Fruit fly (Drosophila melanogaster): ENCODE measurements around the gene CG14377.

The CG14377 gene

DNA sequence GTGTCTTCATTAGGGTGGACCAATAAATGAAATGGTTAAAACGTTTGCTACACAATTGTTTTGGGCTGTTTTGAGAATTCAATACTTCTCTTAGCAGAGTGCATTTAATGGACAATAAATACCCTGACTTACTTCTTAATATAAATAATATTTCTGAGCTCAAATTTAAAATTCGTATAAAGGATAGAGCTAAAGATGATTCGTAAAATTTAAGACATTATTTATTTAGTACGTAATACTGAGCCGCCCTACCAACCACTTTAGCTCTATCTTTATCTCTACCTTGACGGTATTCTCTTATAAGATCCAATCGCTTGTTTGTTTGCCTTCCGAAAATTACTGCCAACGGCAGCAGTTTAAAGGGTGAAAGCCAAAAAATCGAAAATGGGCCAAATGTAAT, 36.0 kb downstream of the CG14377 start (continued):
- TF ChIP-seq hb (GFP tag; IDR thresholded peaks at IDR 0.05; ENCODE audit: partially characterized antibody) (no peak), HmgZ (tag; optimal IDR thresholded peaks at IDR 0.05) (peak; percentile 89), CG1603 (tag; optimal IDR thresholded peaks at IDR 0.05) (peak; percentile 73), CG17186 (GFP tag; optimal IDR thresholded peaks at IDR 0.05) (no peak), ERR (GFP tag; optimal IDR thresholded peaks at IDR 0.05) (no peak), CG7745 (tag; optimal IDR thresholded peaks at IDR 0.05) (no peak), Stat92E (GFP tag; optimal IDR thresholded peaks at IDR 0.05) (no peak), row (GFP tag; IDR thresholded peaks at IDR 0.05) (peak; percentile 87), hbn (GFP tag; IDR thresholded peaks at IDR 0.05; ENCODE audit: partially characterized antibody) (no peak), CG18476 (GFP tag; optimal IDR thresholded peaks at IDR 0.05) (no peak), Ets97D (GFP tag; optimal IDR thresholded peaks at IDR 0.05) (peak; percentile 3), Doc3 (GFP tag; IDR thresholded peaks at IDR 0.05; ENCODE audit: partially characterized antibody) (no peak), pzg (GFP tag; optimal IDR thresholded peaks at IDR 0.05) (no peak), CG7357 (GFP tag; IDR thresholded peaks at IDR 0.05) (no peak), fd64A (GFP tag; optimal IDR thresholded peaks at IDR 0.05) (peak; percentile 31), sr (GFP tag; IDR thresholded peaks at IDR 0.05) (0 out of 3 replicates have a peak, but pooled peaks have one; percentile 7), CG15696 (tag; optimal IDR thresholded peaks at IDR 0.05) (peak; percentile 78), lola (GFP tag; optimal IDR thresholded peaks at IDR 0.05) (peak in 1 of 3 experiments; percentile 87)

DNA sequence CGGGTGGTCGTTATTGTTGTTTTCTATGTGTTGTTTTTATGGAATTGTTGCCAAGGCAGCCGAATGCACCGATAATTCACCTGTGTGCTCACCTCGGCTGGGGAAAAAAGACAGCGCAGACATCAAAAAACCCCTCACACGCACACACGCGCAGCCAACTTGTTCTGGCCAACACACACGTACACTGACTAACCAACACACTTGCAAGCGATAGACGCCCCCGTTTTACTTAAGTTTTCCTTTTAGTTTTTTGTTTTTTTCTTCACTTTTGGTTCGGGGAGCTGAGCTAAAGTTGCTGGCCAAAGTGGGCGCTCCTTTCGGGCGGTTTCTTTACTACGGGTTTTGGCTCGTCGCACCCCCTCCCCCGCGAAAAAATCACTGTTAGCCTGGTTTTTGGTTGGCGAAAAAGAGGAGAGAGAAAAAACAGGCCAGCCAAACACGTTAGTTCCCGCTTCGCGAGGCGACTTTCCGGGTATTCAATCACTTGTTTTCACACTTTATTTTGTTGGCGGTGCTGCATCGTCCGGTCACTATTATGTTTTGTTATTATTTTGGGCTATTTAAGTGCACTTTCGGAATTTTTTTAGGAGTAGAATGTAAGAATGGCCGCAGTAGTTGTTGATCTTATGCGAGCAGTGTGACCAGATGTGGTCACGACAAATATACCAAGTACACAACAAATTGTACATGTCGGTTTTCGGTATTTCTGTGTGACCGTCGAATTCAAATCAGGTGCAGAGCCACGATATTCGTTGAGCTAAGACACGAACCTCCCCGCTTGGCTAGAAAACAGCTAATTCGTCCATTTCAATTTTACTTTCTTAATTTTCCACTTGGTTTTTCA, 36.9 kb downstream of the CG14377 start, which contains the start of gene yrt:
Gene yrt, minus strand, starts transcription at position 660 of the 844 bp plus-strand sequence.
- TF ChIP-seq CG11093 (GFP tag; IDR thresholded peaks at IDR 0.05) (no peak), bcd (GFP tag; optimal IDR thresholded peaks at IDR 0.05) (no peak), CG18262 (tag; optimal IDR thresholded peaks at IDR 0.05) (peak; percentile 5), mirr (GFP tag; optimal IDR thresholded peaks at IDR 0.05) (no peak), Abd-B (GFP tag; optimal IDR thresholded peaks at IDR 0.05) (no peak), zfh1 (GFP tag; IDR thresholded peaks at IDR 0.05) (no peak), kni (GFP tag; optimal IDR thresholded peaks at IDR 0.05) (peak; percentile 28), CG7556 (GFP tag; optimal IDR thresholded peaks at IDR 0.05) (no peak), ara (GFP tag; IDR thresholded peaks at IDR 0.05) (no peak), CG3847 (GFP tag; IDR thresholded peaks at IDR 0.05) (peak; percentile 50), CG3838 (GFP tag; optimal IDR thresholded peaks at IDR 0.05) (no peak), CG13894 (tag; optimal IDR thresholded peaks at IDR 0.05) (no peak), peb (GFP tag; IDR thresholded peaks at IDR 0.05) (no peak), Vsx1 (GFP tag; optimal IDR thresholded peaks at IDR 0.05) (no peak), CG9797 (GFP tag; optimal IDR thresholded peaks at IDR 0.05) (peak; percentile 95), Gsc (GFP tag; IDR thresholded peaks at IDR 0.05) (no peak), CG3407 (GFP tag; optimal IDR thresholded peaks at IDR 0.05) (no peak), CG7372 (GFP tag; IDR thresholded peaks at IDR 0.05) (no peak), Side (GFP tag; optimal IDR thresholded peaks at IDR 0.05) (no peak), pita (GFP tag; optimal IDR thresholded peaks at IDR 0.05) (peak; percentile 81), fd3F (GFP tag; optimal IDR thresholded peaks at IDR 0.05) (no peak), ro (GFP tag; IDR thresholded peaks at IDR 0.05) (no peak), Scr (GFP tag; IDR thresholded peaks at IDR 0.05; ENCODE audit: partially characterized antibody) (no peak; the same call in 1 of the 2 replicates), CG9876 (GFP tag; optimal IDR thresholded peaks at IDR 0.05) (no peak), wor (GFP tag; IDR thresholded peaks at IDR 0.05) (no peak), CG9437 (GFP tag; optimal IDR thresholded peaks at IDR 0.05) (no peak), slp2 (GFP tag; optimal IDR thresholded peaks at IDR 0.05) (no peak), CG32772 (GFP tag; IDR thresholded peaks at IDR 0.05) (no peak), Neu2 (GFP tag; optimal IDR thresholded peaks at IDR 0.05; ENCODE audit: borderline replicate concordance) (no peak), CG11723 (GFP tag; optimal IDR thresholded peaks at IDR 0.05) (no peak), pho (GFP tag; optimal IDR thresholded peaks at IDR 0.05) (no peak)
